ENCODE assay signal across 3 worm cellular contexts in the genomic region with DNA sequence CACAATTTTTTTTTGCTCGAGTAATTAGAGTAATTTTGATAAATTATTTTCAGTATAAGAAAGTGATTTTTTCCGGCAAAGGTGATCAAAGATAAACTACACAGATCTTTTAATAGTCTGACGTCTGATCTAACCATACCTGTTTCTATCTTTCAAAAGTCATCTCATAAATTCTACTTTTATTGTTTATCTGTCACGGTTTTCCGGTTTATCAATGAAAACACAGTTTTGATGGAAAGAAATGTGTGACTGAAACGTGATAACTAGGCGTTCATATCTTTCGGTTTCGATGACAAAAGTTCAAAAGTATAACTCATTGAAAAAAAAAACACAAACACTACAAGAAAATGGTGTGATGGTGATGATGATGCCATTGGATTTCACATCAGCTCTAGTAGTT.
TF ChIP-seq lines count a peak whose summit lies in the region.

No protein-coding gene starts in this region.

TF ChIP-seq in whole organism, L1 larva, 84 proteins besides CTCF, POLR2A, EP300 and RAD21 (continued from another document):
- TF ChIP-seq elt-3 (tag; optimal IDR thresholded peaks at IDR 0.05; lab: Kevin White, UChicago) (peak in 3 of 6 experiments; percentile 25 to 50 (median 38)), ces-1 (GFP tag; optimal IDR thresholded peaks at IDR 0.05; lab: Kevin White, UChicago) (no peak), snu-23 (GFP tag; optimal IDR thresholded peaks at IDR 0.05; lab: Kevin White, UChicago) (peak; percentile 23), nhr-85 (tag; lab: Kevin White, UChicago) (peak; percentile 87)

TF ChIP-seq in whole organism, L2 larva, 48 proteins besides CTCF, POLR2A, EP300 and RAD21 (continued from another document):
- TF ChIP-seq nhr-23 (tag; optimal IDR thresholded peaks at IDR 0.05; lab: Kevin White, UChicago) (no peak), nhr-129 (tag; optimal IDR thresholded peaks at IDR 0.05; lab: Kevin White, UChicago) (no peak), elt-1 (tag; optimal IDR thresholded peaks at IDR 0.05; lab: Kevin White, UChicago) (no peak), blmp-1 (tag; optimal IDR thresholded peaks at IDR 0.05; lab: Kevin White, UChicago; ENCODE audit: insufficient read depth) (no peak), mab-5 (tag; optimal IDR thresholded peaks at IDR 0.05; lab: Kevin White, UChicago) (no peak), nhr-21 (tag; optimal IDR thresholded peaks at IDR 0.05; lab: Kevin White, UChicago) (peak; percentile 64), Y55F3AM.14 (GFP tag; optimal IDR thresholded peaks at IDR 0.05; lab: Kevin White, UChicago) (no peak), ceh-82 (tag; optimal IDR thresholded peaks at IDR 0.05; lab: Kevin White, UChicago) (no peak), sem-4 (tag; optimal IDR thresholded peaks at IDR 0.05; lab: Kevin White, UChicago) (no peak), nhr-77 (tag; optimal IDR thresholded peaks at IDR 0.05; lab: Kevin White, UChicago) (no peak), lin-39 (tag; optimal IDR thresholded peaks at IDR 0.05; lab: Kevin White, UChicago) (no peak), C34F6.9 (tag; optimal IDR thresholded peaks at IDR 0.05; lab: Kevin White, UChicago) (no peak), aly-2 (tag; optimal IDR thresholded peaks at IDR 0.05; lab: Kevin White, UChicago) (no peak), egl-27 (tag; optimal IDR thresholded peaks at IDR 0.05; lab: Kevin White, UChicago) (no peak), crh-2 (tag; optimal IDR thresholded peaks at IDR 0.05; lab: Kevin White, UChicago) (peak; percentile 16), nhr-237 (tag; optimal IDR thresholded peaks at IDR 0.05; lab: Kevin White, UChicago) (no peak), alr-1 (tag; optimal IDR thresholded peaks at IDR 0.05; lab: Kevin White, UChicago) (no peak), mdl-1 (tag; optimal IDR thresholded peaks at IDR 0.05; lab: Kevin White, UChicago) (no peak), gmeb-1 (tag; optimal IDR thresholded peaks at IDR 0.05; lab: Kevin White, UChicago) (no peak)

TF ChIP-seq in whole organism, L4 larva, 104 proteins besides CTCF, POLR2A, EP300 and RAD21 (continued from another document):
- TF ChIP-seq spr-1 (tag; optimal IDR thresholded peaks at IDR 0.05; lab: Kevin White, UChicago) (no peak), hlh-30 (tag; optimal IDR thresholded peaks at IDR 0.05; lab: Kevin White, UChicago; ENCODE audit: insufficient read depth) (peak; percentile 69), unc-39 (tag; optimal IDR thresholded peaks at IDR 0.05; lab: Kevin White, UChicago) (no peak), dve-1 (tag; optimal IDR thresholded peaks at IDR 0.05; lab: Kevin White, UChicago; ENCODE audit: insufficient read depth) (peak; percentile 0), F49E8.2 (tag; optimal IDR thresholded peaks at IDR 0.05; lab: Kevin White, UChicago; ENCODE audit: borderline replicate concordance) (no peak), ceh-32 (tag; optimal IDR thresholded peaks at IDR 0.05; lab: Kevin White, UChicago; ENCODE audit: poor library complexity) (no peak), nhr-77 (tag; optimal IDR thresholded peaks at IDR 0.05; lab: Kevin White, UChicago) (peak; percentile 25), duxl-1 (tag; optimal IDR thresholded peaks at IDR 0.05; lab: Kevin White, UChicago; ENCODE audit: poor library complexity) (no peak), php-3 (GFP tag; IDR thresholded peaks at IDR 0.05; lab: Robert Waterston, UW) (no peak), aha-1 (tag; lab: Kevin White, UChicago) (no peak), aly-2 (tag; optimal IDR thresholded peaks at IDR 0.05; lab: Kevin White, UChicago) (no peak), dmd-9 (GFP tag; IDR thresholded peaks at IDR 0.05; lab: Robert Waterston, UW) (no peak), pqm-1 (tag; optimal IDR thresholded peaks at IDR 0.05; lab: Kevin White, UChicago) (no peak), lir-3 (tag; optimal IDR thresholded peaks at IDR 0.05; lab: Kevin White, UChicago) (no peak), F44E2.7 (GFP tag; IDR thresholded peaks at IDR 0.05; lab: Robert Waterston, UW) (no peak), set-16 (GFP tag; IDR thresholded peaks at IDR 0.05; lab: Robert Waterston, UW) (no peak), snpc-4 (tag; optimal IDR thresholded peaks at IDR 0.05; lab: Kevin White, UChicago) (no peak), dpl-1 (GFP tag; optimal IDR thresholded peaks at IDR 0.05; lab: Kevin White, UChicago) (no peak), lim-7 (GFP tag; IDR thresholded peaks at IDR 0.05; lab: Robert Waterston, UW) (no peak), mep-1 (tag; optimal IDR thresholded peaks at IDR 0.05; lab: Kevin White, UChicago) (peak; percentile 22), saeg-2 (GFP tag; IDR thresholded peaks at IDR 0.05; lab: Robert Waterston, UW) (no peak), ztf-11 (tag; optimal IDR thresholded peaks at IDR 0.05; lab: Kevin White, UChicago) (no peak), daf-19 (GFP tag; conservative IDR thresholded peaks at IDR 0.05; lab: Robert Waterston, UW) (no peak), lin-15B (tag; optimal IDR thresholded peaks at IDR 0.05; lab: Kevin White, UChicago) (no peak), zip-11 (GFP tag; IDR thresholded peaks at IDR 0.05; lab: Robert Waterston, UW) (no peak), Y48G9A.11 (GFP tag; IDR thresholded peaks at IDR 0.05; lab: Robert Waterston, UW) (no peak), lsy-2 (tag; optimal IDR thresholded peaks at IDR 0.05; lab: Kevin White, UChicago) (no peak), Y105C5A.15 (GFP tag; IDR thresholded peaks at IDR 0.05; lab: Robert Waterston, UW) (no peak), nhr-111 (GFP tag; optimal IDR thresholded peaks at IDR 0.05; lab: Kevin White, UChicago) (no peak), nhr-6 (tag; optimal IDR thresholded peaks at IDR 0.05; lab: Kevin White, UChicago) (no peak), tag-97 (GFP tag; IDR thresholded peaks at IDR 0.05; lab: Robert Waterston, UW) (no peak), tra-1 (GFP tag; IDR thresholded peaks at IDR 0.05; lab: Robert Waterston, UW) (0 out of 2 replicates have a peak, but pooled peaks have one; percentile 27), nhr-76 (tag; optimal IDR thresholded peaks at IDR 0.05; lab: Kevin White, UChicago) (peak; percentile 23), mdl-1 (tag; optimal IDR thresholded peaks at IDR 0.05; lab: Kevin White, UChicago) (peak in 1 of 2 experiments; percentile 50), unc-62 (GFP tag; optimal IDR thresholded peaks at IDR 0.05 in 1 of 2; lab: Kevin White, UChicago) (peak in 1 of 2 experiments; percentile 21), unc-62 (tag; optimal IDR thresholded peaks at IDR 0.05; lab: Kevin White, UChicago) (no peak), ztf-7 (tag; optimal IDR thresholded peaks at IDR 0.05; lab: Kevin White, UChicago) (no peak), ceh-28 (tag; optimal IDR thresholded peaks at IDR 0.05; lab: Kevin White, UChicago) (no peak), nhr-10 (tag; optimal IDR thresholded peaks at IDR 0.05; lab: Kevin White, UChicago) (no peak), madf-9 (GFP tag; conservative IDR thresholded peaks at IDR 0.05; lab: Robert Waterston, UW) (no peak), nhr-237 (tag; optimal IDR thresholded peaks at IDR 0.05; lab: Kevin White, UChicago) (no peak), F26F4.8 (GFP tag; conservative IDR thresholded peaks at IDR 0.05; lab: Robert Waterston, UW) (no peak), dmd-8 (GFP tag; IDR thresholded peaks at IDR 0.05; lab: Robert Waterston, UW) (no peak), spr-3 (GFP tag; optimal IDR thresholded peaks at IDR 0.05; lab: Kevin White, UChicago) (no peak), ceh-62 (tag; optimal IDR thresholded peaks at IDR 0.05; lab: Kevin White, UChicago) (no peak), rbr-2 (tag; optimal IDR thresholded peaks at IDR 0.05; lab: Kevin White, UChicago) (no peak), hmg-1.1 (GFP tag; IDR thresholded peaks at IDR 0.05; lab: Robert Waterston, UW) (no peak), hlh-11 (tag; optimal IDR thresholded peaks at IDR 0.05; lab: Kevin White, UChicago) (peak; percentile 31), ctbp-1 (GFP tag; IDR thresholded peaks at IDR 0.05; lab: Robert Waterston, UW) (no peak), fos-1 (tag; optimal IDR thresholded peaks at IDR 0.05; lab: Kevin White, UChicago) (no peak), lin-29 (GFP tag; IDR thresholded peaks at IDR 0.05; lab: Robert Waterston, UW) (no peak), F10B5.3 (tag; optimal IDR thresholded peaks at IDR 0.05; lab: Kevin White, UChicago) (no peak)
TF ChIP-seq in whole organism, L4 larva: peak in this region for 11.
